Fruit fly (Drosophila melanogaster): Measurements from ENCODE around the gene CG17781.

DNA sequence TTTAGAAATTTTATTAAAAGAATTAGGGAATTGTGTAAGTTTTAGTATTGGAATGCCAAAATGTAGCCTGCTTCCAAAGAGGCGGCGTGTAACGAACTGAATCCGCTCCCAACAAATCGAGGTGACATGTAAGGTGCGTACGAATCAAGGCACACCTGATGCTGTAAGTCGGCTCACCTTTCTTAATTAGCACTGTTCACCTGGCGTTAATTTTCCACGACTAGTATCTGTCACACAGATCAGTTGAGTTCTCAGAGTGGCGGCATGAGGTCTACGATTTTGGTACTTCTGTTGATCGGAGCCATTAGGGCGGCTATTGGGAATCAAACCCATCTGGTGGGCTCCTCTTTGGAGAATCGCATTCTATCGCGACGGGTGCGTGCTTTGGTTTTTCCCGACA is 13.9 kb downstream of the CG17781 start, which contains the start of the genes CG5762 and CG33339:
- TF ChIP-seq CG8478 (optimal IDR thresholded peaks at IDR 0.05) (no peak), pan (optimal IDR thresholded peaks at IDR 0.05) (no peak), psq (optimal IDR thresholded peaks at IDR 0.05) (no peak), usp (GFP tag; optimal IDR thresholded peaks at IDR 0.05) (no peak), EcR (GFP tag; optimal IDR thresholded peaks at IDR 0.05) (no peak), Dll (optimal IDR thresholded peaks at IDR 0.05) (no peak)

Data from whole organism.